Worm (Caenorhabditis elegans): ENCODE data around the gene cyp-29A3.

cyp-29A3 gene

ce11 chrV:104474-104873, 45.4 kb downstream of the cyp-29A3 start, which contains the start of gene picd-1 (continued):
- TF ChIP-seq hlh-17 (GFP tag; optimal IDR thresholded peaks at IDR 0.05; ENCODE audit: borderline replicate concordance) (no peak), nhr-11 (tag; optimal IDR thresholded peaks at IDR 0.05) (no peak), sup-37 (GFP tag; optimal IDR thresholded peaks at IDR 0.05) (no peak), irx-1 (tag; optimal IDR thresholded peaks at IDR 0.05) (peak; percentile 40), grh-1 (GFP tag; IDR thresholded peaks at IDR 0.05) (no peak), tbx-2 (tag; optimal IDR thresholded peaks at IDR 0.05) (peak; percentile 27), pqm-1 (tag; optimal IDR thresholded peaks at IDR 0.05) (no peak), F16B12.6 (tag; optimal IDR thresholded peaks at IDR 0.05) (peak; percentile 61), fkh-8 (tag; optimal IDR thresholded peaks at IDR 0.05) (peak; percentile 82)

Data from whole organism, L1 larva.